Fruit fly (Drosophila melanogaster) whole organism, embryonic: Measurements from ENCODE around the gene CG1951.

ENCODE experiments used
- Ada2b ChIP-seq: fragments of 200-800 bp; sonication (Bioruptor generic); IDR thresholded peaks from 2 replicates; pipeline ENCODE4 v1.3.6; 2022; ENCODE audit warnings: missing biosample characterization, missing genetic modification characterization
- B-H2 ChIP-seq: fragments of 200-800 bp; sonication (Bioruptor generic); optimal IDR thresholded peaks from 2 replicates; lab custom pipeline; 2018; ENCODE audit warnings: missing biosample characterization, mild to moderate bottlenecking, missing genetic modification characterization
- CG1024 ChIP-seq: fragments of 200-800 bp; sonication (Bioruptor generic); IDR thresholded peaks from 2 replicates; pipeline ENCODE4 v1.3.6; 2022; ENCODE audit warnings: missing biosample characterization, missing genetic modification characterization
- CG10267 ChIP-seq: fragments of 200-800 bp; sonication (Bioruptor generic); optimal IDR thresholded peaks from 2 replicates; lab custom pipeline; 2018; ENCODE audit warnings: missing biosample characterization, mild to moderate bottlenecking, missing genetic modification characterization, moderate library complexity
- CG10366 ChIP-seq: fragments of 200-800 bp; sonication (Bioruptor generic); IDR thresholded peaks from 2 replicates; pipeline ENCODE4 v1.3.6; 2022; ENCODE audit warnings: missing biosample characterization, missing genetic modification characterization
- CG10565 ChIP-seq: fragments of 200-800 bp; sonication (Bioruptor generic); optimal IDR thresholded peaks from 3 replicates; lab custom pipeline; 2016; ENCODE audit warnings: missing biosample characterization, mild to moderate bottlenecking, missing genetic modification characterization
- CG10654 ChIP-seq: fragments of 200-800 bp; sonication (Bioruptor generic); optimal IDR thresholded peaks from 2 replicates; lab custom pipeline; 2016; ENCODE audit warnings: missing biosample characterization, missing genetic modification characterization
- CG11085 ChIP-seq: fragments of 200-800 bp; sonication (Bioruptor generic); IDR thresholded peaks from 2 replicates; pipeline ENCODE4 v1.3.6; 2022; ENCODE audit warnings: missing biosample characterization, missing genetic modification characterization
- CG11093 ChIP-seq: fragments of 200-800 bp; sonication (Bioruptor generic); IDR thresholded peaks from 3 replicates; pipeline ENCODE4 v1.3.6; 2022; ENCODE audit warnings: missing biosample characterization, missing genetic modification characterization
- CG12219 ChIP-seq: fragments of 200-800 bp; sonication (Bioruptor generic); optimal IDR thresholded peaks from 3 replicates; lab custom pipeline; 2018; ENCODE audit warnings: missing biosample characterization, mild to moderate bottlenecking, missing genetic modification characterization
- CG15514 ChIP-seq: fragments of 200-800 bp; sonication (Bioruptor generic); optimal IDR thresholded peaks from 3 replicates; lab custom pipeline; 2017; ENCODE audit warnings: missing biosample characterization, missing genetic modification characterization, mild to moderate bottlenecking, moderate library complexity, missing genetic modification reagents
- CG17385 ChIP-seq: fragments of 200-800 bp; sonication (Bioruptor generic); optimal IDR thresholded peaks from 3 replicates; lab custom pipeline; 2018; ENCODE audit warnings: missing biosample characterization, mild to moderate bottlenecking, missing genetic modification characterization
- CG17612 ChIP-seq: fragments of 200-800 bp; sonication (Bioruptor generic); IDR thresholded peaks from 2 replicates; pipeline ENCODE4 v1.3.6; 2022; ENCODE audit warnings: missing biosample characterization, missing genetic modification characterization
- CG2116 ChIP-seq: fragments of 200-800 bp; sonication (Bioruptor generic); optimal IDR thresholded peaks from 3 replicates; lab custom pipeline; 2018; ENCODE audit warnings: missing biosample characterization, mild to moderate bottlenecking, missing genetic modification characterization
- CG2678 ChIP-seq: fragments of 200-800 bp; sonication (Bioruptor generic); optimal IDR thresholded peaks from 3 replicates; lab custom pipeline; 2019; ENCODE audit warnings: missing biosample characterization, mild to moderate bottlenecking, missing genetic modification characterization, moderate library complexity
- CG30431 ChIP-seq: fragments of 200-800 bp; sonication (Bioruptor generic); optimal IDR thresholded peaks from 2 replicates; lab custom pipeline; 2017; ENCODE audit warnings: missing biosample characterization, missing genetic modification characterization
- CG34224 ChIP-seq: fragments of 200-800 bp; sonication (Bioruptor generic); IDR thresholded peaks from 3 replicates; pipeline ENCODE4 v1.3.6; 2022; ENCODE audit warnings: missing biosample characterization, missing genetic modification characterization; ENCODE audit not compliant: partially characterized antibody
- CG4820 ChIP-seq: fragments of 200-800 bp; sonication (Bioruptor generic); optimal IDR thresholded peaks from 3 replicates; lab custom pipeline; 2016; ENCODE audit warnings: missing biosample characterization, missing genetic modification characterization
- CG8290 ChIP-seq, 3 experiments: fragments of 200-800 bp; sonication (Bioruptor generic); optimal IDR thresholded peaks; 2 replicates each; lab custom pipeline; 2016 to 2019; ENCODE audit warnings: missing biosample characterization in 3 of 3, missing genetic modification characterization in 3 of 3, mild to moderate bottlenecking in 2 of 3, moderate library complexity in 1 of 3
- CG8944 ChIP-seq: fragments of 200-800 bp; sonication (Bioruptor generic); optimal IDR thresholded peaks from 3 replicates; lab custom pipeline; 2016; ENCODE audit warnings: missing biosample characterization, missing genetic modification characterization
- CG9727 ChIP-seq: fragments of 200-800 bp; sonication (Bioruptor generic); optimal IDR thresholded peaks from 3 replicates; lab custom pipeline; 2017; ENCODE audit warnings: missing biosample characterization, mild to moderate bottlenecking, missing genetic modification characterization
- D19B ChIP-seq: fragments of 200-800 bp; sonication (Bioruptor generic); optimal IDR thresholded peaks from 2 replicates; lab custom pipeline; 2017; ENCODE audit warnings: missing biosample characterization, mild to moderate bottlenecking, missing genetic modification characterization
- E2f2 ChIP-seq: fragments of 200-800 bp; sonication (Bioruptor generic); IDR thresholded peaks from 2 replicates; pipeline ENCODE4 v1.3.6; 2022; ENCODE audit warnings: missing biosample characterization, missing genetic modification characterization
- Fer2 ChIP-seq: fragments of 200-800 bp; sonication (Bioruptor generic); optimal IDR thresholded peaks from 2 replicates; lab custom pipeline; 2018; ENCODE audit warnings: missing biosample characterization, mild to moderate bottlenecking, missing genetic modification characterization, moderate library complexity
- HLHmδ ChIP-seq: fragments of 200-800 bp; sonication (Bioruptor generic); optimal IDR thresholded peaks from 2 replicates; lab custom pipeline; 2018; ENCODE audit warnings: missing biosample characterization, mild to moderate bottlenecking, missing genetic modification characterization, moderate library complexity
- HmgD ChIP-seq: fragments of 200-800 bp; sonication (Bioruptor generic); optimal IDR thresholded peaks from 3 replicates; lab custom pipeline; 2016; ENCODE audit warnings: missing biosample characterization, missing genetic modification characterization
- Hr51 ChIP-seq, 2 experiments: fragments of 200-800 bp; sonication (Bioruptor generic); optimal IDR thresholded peaks; 2 replicates in 1 of 2; 3 replicates in 1 of 2; lab custom pipeline; 2016 to 2018; ENCODE audit warnings: missing biosample characterization in 2 of 2, missing genetic modification characterization in 2 of 2, mild to moderate bottlenecking in 1 of 2, moderate library complexity in 1 of 2
- Jarid2 ChIP-seq: fragments of 200-800 bp; sonication (Bioruptor generic); optimal IDR thresholded peaks from 3 replicates; lab custom pipeline; 2017; ENCODE audit warnings: mild to moderate bottlenecking, missing biosample characterization, missing genetic modification reagents, missing genetic modification characterization
- Mad ChIP-seq: fragments of 200-800 bp; sonication (Bioruptor generic); optimal IDR thresholded peaks from 2 replicates; lab custom pipeline; 2016; ENCODE audit warnings: missing biosample characterization, missing genetic modification characterization
- Pdp1 ChIP-seq, 2 experiments: fragments of 200-800 bp; sonication (Bioruptor generic); optimal IDR thresholded peaks; 3 replicates each; lab custom pipeline; 2016; ENCODE audit warnings: missing biosample characterization in 2 of 2, missing genetic modification characterization in 2 of 2, mild to moderate bottlenecking in 1 of 2, moderate library complexity in 1 of 2
- Stat92E ChIP-seq, 3 experiments: fragments of >200 bp in 2 of 3; fragments of 200-800 bp in 1 of 3; sonication (Bioruptor generic) in 1 of 3; optimal IDR thresholded peaks; 2 replicates each; lab custom pipeline; 2017 to 2019; ENCODE audit warnings: missing biosample characterization in 3 of 3, missing genetic modification characterization in 3 of 3, mild to moderate bottlenecking in 1 of 3, moderate library complexity in 1 of 3
- ab ChIP-seq: fragments of 200-800 bp; sonication (Bioruptor generic); optimal IDR thresholded peaks from 2 replicates; lab custom pipeline; 2016; ENCODE audit warnings: missing biosample characterization, missing genetic modification characterization
- amos ChIP-seq: fragments of 200-800 bp; sonication (Bioruptor generic); IDR thresholded peaks from 2 replicates; pipeline ENCODE4 v1.3.6; 2022; ENCODE audit warnings: missing biosample characterization, missing genetic modification characterization; ENCODE audit not compliant: partially characterized antibody
- bbx ChIP-seq: fragments of 200-800 bp; sonication (Bioruptor generic); IDR thresholded peaks from 2 replicates; pipeline ENCODE4 v1.3.6; 2022; ENCODE audit warnings: missing biosample characterization, missing genetic modification characterization; ENCODE audit not compliant: partially characterized antibody
- bsh ChIP-seq, 2 experiments: fragments of 200-800 bp; sonication (Bioruptor generic); optimal IDR thresholded peaks; 2 replicates each; lab custom pipeline; 2017 to 2018; ENCODE audit warnings: mild to moderate bottlenecking in 2 of 2, missing biosample characterization in 2 of 2, missing genetic modification characterization in 2 of 2, moderate library complexity in 1 of 2
- cwo ChIP-seq: fragments of 200-800 bp; sonication (Bioruptor generic); optimal IDR thresholded peaks from 3 replicates; lab custom pipeline; 2017; ENCODE audit warnings: missing biosample characterization, missing genetic modification characterization, mild to moderate bottlenecking, moderate library complexity, missing genetic modification reagents
- dm ChIP-seq: fragments of 200-800 bp; sonication (Bioruptor generic); optimal IDR thresholded peaks from 3 replicates; lab custom pipeline; 2016; ENCODE audit warnings: missing biosample characterization, missing genetic modification characterization
- dpn ChIP-seq, 2 experiments: fragments of 200-800 bp; sonication (Bioruptor generic); optimal IDR thresholded peaks; 3 replicates each; lab custom pipeline; 2016; ENCODE audit warnings: missing biosample characterization in 2 of 2, missing genetic modification characterization in 2 of 2
- hb ChIP-seq: fragments of 200-800 bp; sonication (Bioruptor generic); IDR thresholded peaks from 3 replicates; pipeline ENCODE4 v1.3.6; 2022; ENCODE audit warnings: missing biosample characterization, missing genetic modification characterization; ENCODE audit not compliant: partially characterized antibody
- her ChIP-seq: fragments of 200-800 bp; sonication (Bioruptor generic); optimal IDR thresholded peaks from 2 replicates; lab custom pipeline; 2016; ENCODE audit warnings: missing biosample characterization, missing genetic modification characterization
- kni ChIP-seq: fragments of 200-800 bp; sonication (Bioruptor generic); optimal IDR thresholded peaks from 3 replicates; lab custom pipeline; 2017; ENCODE audit warnings: mild to moderate bottlenecking, missing biosample characterization, missing genetic modification reagents, missing genetic modification characterization
- oc ChIP-seq: fragments of 200-800 bp; sonication (Bioruptor generic); optimal IDR thresholded peaks from 2 replicates; lab custom pipeline; 2018; ENCODE audit warnings: missing biosample characterization, mild to moderate bottlenecking, missing genetic modification characterization, moderate library complexity
- prd ChIP-seq, 3 experiments: fragments of >200 bp in 2 of 3; fragments of 200-800 bp in 1 of 3; sonication (Bioruptor generic) in 1 of 3; optimal IDR thresholded peaks in 2 of 3; IDR thresholded peaks in 1 of 3; 2 replicates in 2 of 3; 3 replicates in 1 of 3; pipeline versions ENCODE4 v1.3.6 to Lab custom; 2017 to 2022; ENCODE audit warnings: missing biosample characterization in 1 of 3, missing genetic modification characterization in 1 of 3
- sd ChIP-seq: fragments of 200-800 bp; sonication (Bioruptor generic); optimal IDR thresholded peaks from 3 replicates; lab custom pipeline; 2018; ENCODE audit warnings: missing biosample characterization, mild to moderate bottlenecking, missing genetic modification characterization, moderate library complexity
- sens ChIP-seq: fragments of 200-800 bp; sonication (Bioruptor generic); peaks from one replicate; lab custom pipeline; 2016; ENCODE audit warnings: missing biosample characterization, missing genetic modification characterization
- slbo ChIP-seq: fragments of 200-800 bp; sonication (Bioruptor generic); IDR thresholded peaks from 2 replicates; pipeline ENCODE4 v1.3.6; 2022; ENCODE audit warnings: missing biosample characterization, missing genetic modification characterization
- tx ChIP-seq: fragments of 200-800 bp; sonication (Bioruptor generic); optimal IDR thresholded peaks from 2 replicates; lab custom pipeline; 2016; ENCODE audit warnings: missing biosample characterization, missing genetic modification characterization

The CG1951 gene

dm6 chr3R:29075631-29076398, 48.8 kb downstream of the CG1951 start (continued):
- TF ChIP-seq cwo = peak; percentile 24
- no peak for TF ChIP-seq bbx (GFP tag; lab: Robert Waterston, UW)
- TF ChIP-seq CG1024 (GFP tag; lab: Robert Waterston, UW) = no peak
- no peak for TF ChIP-seq E2f2 (GFP tag; lab: Robert Waterston, UW)
- no peak for TF ChIP-seq oc (tag; lab: Kevin White, UChicago)
- peak; percentile 55 for TF ChIP-seq CG2678 (tag; lab: Kevin White, UChicago)
- no peak for TF ChIP-seq dm (GFP tag; lab: Kevin White, UChicago)
- TF ChIP-seq CG11085 (GFP tag; lab: Robert Waterston, UW) = no peak
- TF ChIP-seq Mad (GFP tag; lab: Kevin White, UChicago) = peak; percentile 23
- peak; percentile 35; the same call in 1 of the 2 replicates for TF ChIP-seq Ada2b
- no peak for TF ChIP-seq CG8944 (GFP tag; lab: Kevin White, UChicago)
- TF ChIP-seq B-H2 (GFP tag; lab: Kevin White, UChicago) = no peak
- peak; percentile 14 for TF ChIP-seq CG10267 (tag; lab: Kevin White, UChicago)
- no peak for TF ChIP-seq CG34224 (GFP tag; lab: Robert Waterston, UW)
- TF ChIP-seq CG2116 = no peak
- no peak for TF ChIP-seq CG4820 (GFP tag; lab: Kevin White, UChicago)
- no peak for TF ChIP-seq CG10654 (GFP tag; lab: Kevin White, UChicago)
- TF ChIP-seq hb (GFP tag; lab: Robert Waterston, UW) = no peak
- TF ChIP-seq Stat92E (GFP tag; optimal IDR thresholded peaks at IDR 0.05; lab: Kevin White, UChicago) = no peak
- TF ChIP-seq CG15514 = no peak
- no peak for TF ChIP-seq D19B (GFP tag; lab: Kevin White, UChicago)
- TF ChIP-seq amos (GFP tag; lab: Robert Waterston, UW) = no peak
- TF ChIP-seq CG10366 (GFP tag; lab: Robert Waterston, UW) = peak; percentile 40; the same call in 1 of the 2 replicates
- no peak for TF ChIP-seq tx (GFP tag; lab: Kevin White, UChicago)
- TF ChIP-seq CG12219 = no peak
- no peak for TF ChIP-seq kni (GFP tag; lab: Kevin White, UChicago)
- no peak for TF ChIP-seq CG10565
- TF ChIP-seq sd (tag; lab: Kevin White, UChicago) = peak; percentile 12
- TF ChIP-seq CG9727 (GFP tag; lab: Kevin White, UChicago) = peak; percentile 22
- TF ChIP-seq CG8290 (GFP tag; optimal IDR thresholded peaks at IDR 0.05; lab: Kevin White, UChicago) = no peak
- peak in 1 of 2 experiments; percentile 9 for TF ChIP-seq CG8290 (tag; optimal IDR thresholded peaks at IDR 0.05; lab: Kevin White, UChicago)
- peak in 1 of 2 experiments; percentile 1 for TF ChIP-seq dpn (GFP tag; optimal IDR thresholded peaks at IDR 0.05; lab: Kevin White, UChicago)
- TF ChIP-seq sens = peak; percentile 77
- TF ChIP-seq CG17612 = no peak
- peak in 1 of 2 experiments; percentile 3 for TF ChIP-seq Hr51 (GFP tag; optimal IDR thresholded peaks at IDR 0.05; lab: Kevin White, UChicago)
- no peak for TF ChIP-seq CG11093 (GFP tag; lab: Robert Waterston, UW)
- TF ChIP-seq CG30431 = no peak
- no peak for TF ChIP-seq her (GFP tag; lab: Kevin White, UChicago)
- no peak for TF ChIP-seq HLHmδ (GFP tag; lab: Kevin White, UChicago)
- TF ChIP-seq Fer2 (tag; lab: Kevin White, UChicago) = no peak
- peak in 1 of 2 experiments; percentile 4 for TF ChIP-seq bsh (GFP tag; optimal IDR thresholded peaks at IDR 0.05; lab: Kevin White, UChicago)
- no peak for TF ChIP-seq CG17385
- TF ChIP-seq prd (optimal IDR thresholded peaks at IDR 0.05; lab: Kevin White, UChicago) = no peak
- TF ChIP-seq prd (GFP tag; IDR thresholded peaks at IDR 0.05; lab: Robert Waterston, UW) = 0 out of 3 replicates have a peak, but pooled peaks have one; percentile 23
- TF ChIP-seq Jarid2 (GFP tag; lab: Kevin White, UChicago) = no peak
- TF ChIP-seq slbo (GFP tag; lab: Robert Waterston, UW) = peak; percentile 55
- no peak for TF ChIP-seq ab (GFP tag; lab: Kevin White, UChicago)
- no peak for TF ChIP-seq HmgD (GFP tag; lab: Kevin White, UChicago)
- peak in 1 of 2 experiments; percentile 1 for TF ChIP-seq Pdp1 (GFP tag; optimal IDR thresholded peaks at IDR 0.05; lab: Kevin White, UChicago)
